Fruit fly (Drosophila melanogaster): ENCODE measurements around the gene CG17681.

The CG17681 gene

dm6 chr2L:18143176-18143575 is 9.7 kb upstream of the CG17681 start:
- TF ChIP-seq CrebA (GFP tag; optimal IDR thresholded peaks at IDR 0.05; ENCODE audit: borderline replicate concordance), result no peak
- TF ChIP-seq jim (GFP tag; optimal IDR thresholded peaks at IDR 0.05), result no peak
- no peak for TF ChIP-seq sv (GFP tag; optimal IDR thresholded peaks at IDR 0.05)
- TF ChIP-seq rgr (GFP tag; optimal IDR thresholded peaks at IDR 0.05), result no peak
- TF ChIP-seq pan (optimal IDR thresholded peaks at IDR 0.05), result no peak
- TF ChIP-seq CG32264 (GFP tag; optimal IDR thresholded peaks at IDR 0.05), result no peak
- TF ChIP-seq Rel (GFP tag; optimal IDR thresholded peaks at IDR 0.05), result no peak
- TF ChIP-seq Rel (tag; optimal IDR thresholded peaks at IDR 0.05), result no peak
- TF ChIP-seq Hr78 (GFP tag; optimal IDR thresholded peaks at IDR 0.05), result no peak
- no peak for TF ChIP-seq Dif (GFP tag; optimal IDR thresholded peaks at IDR 0.05; ENCODE audit: partially characterized antibody)
- no peak for TF ChIP-seq dsf (GFP tag; optimal IDR thresholded peaks at IDR 0.05; ENCODE audit: borderline replicate concordance)
- no peak for TF ChIP-seq ey (GFP tag; optimal IDR thresholded peaks at IDR 0.05)
- no peak for TF ChIP-seq lola (GFP tag; optimal IDR thresholded peaks at IDR 0.05)
- TF ChIP-seq usp (GFP tag; optimal IDR thresholded peaks at IDR 0.05), result no peak
- no peak for TF ChIP-seq sage (GFP tag; optimal IDR thresholded peaks at IDR 0.05)
- no peak for TF ChIP-seq HLH106 (tag; optimal IDR thresholded peaks at IDR 0.05)
- TF ChIP-seq dl (GFP tag; optimal IDR thresholded peaks at IDR 0.05; ENCODE audit: insufficient read depth in 1 of 2, partially characterized antibody in 2 of 2), result no peak
- TF ChIP-seq Hr83 (GFP tag; optimal IDR thresholded peaks at IDR 0.05; ENCODE audit: poor library complexity, severe bottlenecking), result no peak
- TF ChIP-seq foxo (GFP tag; optimal IDR thresholded peaks at IDR 0.05), result no peak

DNA sequence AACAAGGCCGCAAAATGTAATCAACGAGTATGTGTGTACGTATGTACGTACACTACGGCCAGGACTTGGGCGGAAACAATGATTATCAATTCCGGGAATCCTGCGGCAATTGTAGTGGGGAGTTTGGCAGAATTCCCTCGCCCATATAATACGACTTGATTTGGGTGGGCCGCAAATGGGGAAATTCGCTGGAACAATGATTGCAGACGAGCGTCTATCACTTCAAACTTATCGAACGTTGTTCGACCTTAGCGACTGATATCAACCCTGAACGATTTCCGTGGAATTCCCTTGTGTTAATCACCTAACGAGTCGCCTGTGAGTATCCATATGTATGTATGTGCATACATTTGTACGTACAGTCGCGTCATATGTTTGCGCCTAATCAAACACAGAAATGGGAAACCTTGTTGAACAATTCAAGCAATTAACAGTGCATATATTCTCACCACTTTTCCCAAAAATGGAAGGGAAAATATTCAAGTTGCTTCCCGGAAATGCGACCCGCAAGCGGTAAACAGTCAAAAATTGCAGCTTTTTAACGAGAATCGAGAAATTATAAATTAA is 8.6 kb upstream of the CG17681 start:
- TF ChIP-seq h (GFP tag; optimal IDR thresholded peaks at IDR 0.05) (peak; percentile 22), sv (GFP tag; optimal IDR thresholded peaks at IDR 0.05) (no peak), woc (GFP tag; optimal IDR thresholded peaks at IDR 0.05) (no peak), Rel (GFP tag; optimal IDR thresholded peaks at IDR 0.05) (no peak), Rel (tag; optimal IDR thresholded peaks at IDR 0.05) (peak; percentile 76), Hr83 (GFP tag; optimal IDR thresholded peaks at IDR 0.05; ENCODE audit: poor library complexity, severe bottlenecking) (peak; percentile 28)

DNA sequence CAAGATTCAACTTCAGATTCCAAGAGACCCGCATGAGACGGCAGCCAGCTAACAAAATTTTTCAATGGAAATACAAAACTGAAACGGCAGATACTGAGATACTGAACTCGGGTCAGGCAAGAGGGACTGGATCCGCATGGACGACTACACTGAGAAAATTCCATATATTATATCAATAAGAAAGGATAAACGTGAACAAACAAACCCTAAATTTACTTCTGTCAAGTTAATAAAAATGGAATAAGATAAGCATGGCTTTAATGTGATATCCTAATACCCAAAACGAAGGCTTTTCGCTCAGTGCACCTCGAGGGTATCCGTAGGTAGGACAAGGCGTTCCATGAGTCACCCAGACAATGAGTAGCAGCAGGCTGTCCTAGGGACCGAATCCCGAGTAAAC is 7.7 kb upstream of the CG17681 start:
- TF ChIP-seq lola (GFP tag; optimal IDR thresholded peaks at IDR 0.05) (no peak), dl (GFP tag; optimal IDR thresholded peaks at IDR 0.05; ENCODE audit: insufficient read depth in 1 of 2, partially characterized antibody in 2 of 2) (no peak), br (GFP tag; optimal IDR thresholded peaks at IDR 0.05) (peak; percentile 96), sv (GFP tag; optimal IDR thresholded peaks at IDR 0.05) (peak; percentile 87), usp (GFP tag; optimal IDR thresholded peaks at IDR 0.05) (no peak), sage (GFP tag; optimal IDR thresholded peaks at IDR 0.05) (peak; percentile 92), dmrt93B (GFP tag; optimal IDR thresholded peaks at IDR 0.05) (peak; percentile 87), jim (GFP tag; optimal IDR thresholded peaks at IDR 0.05) (no peak), OdsH (GFP tag; optimal IDR thresholded peaks at IDR 0.05) (peak; percentile 95), N (GFP tag; optimal IDR thresholded peaks at IDR 0.05) (no peak), Hnf4 (GFP tag; optimal IDR thresholded peaks at IDR 0.05) (peak; percentile 97), CrebA (GFP tag; optimal IDR thresholded peaks at IDR 0.05; ENCODE audit: borderline replicate concordance) (no peak), pan (optimal IDR thresholded peaks at IDR 0.05) (no peak), Abd-B (GFP tag; optimal IDR thresholded peaks at IDR 0.05) (no peak), psq (GFP tag; optimal IDR thresholded peaks at IDR 0.05) (peak; percentile 93), Dfd (GFP tag; optimal IDR thresholded peaks at IDR 0.05) (no peak), h (GFP tag; optimal IDR thresholded peaks at IDR 0.05) (peak; percentile 97), fru (GFP tag; optimal IDR thresholded peaks at IDR 0.05) (peak; percentile 94), rgr (GFP tag; optimal IDR thresholded peaks at IDR 0.05) (peak; percentile 96), Vsx2 (GFP tag; optimal IDR thresholded peaks at IDR 0.05; ENCODE audit: partially characterized antibody) (no peak), foxo (GFP tag; optimal IDR thresholded peaks at IDR 0.05) (peak; percentile 85 to 95), HLH106 (tag; optimal IDR thresholded peaks at IDR 0.05) (peak; percentile 93), tai (GFP tag; optimal IDR thresholded peaks at IDR 0.05) (peak; percentile 89), Mio (GFP tag; optimal IDR thresholded peaks at IDR 0.05) (peak; percentile 72), dsf (GFP tag; optimal IDR thresholded peaks at IDR 0.05; ENCODE audit: borderline replicate concordance) (peak; percentile 71), Hr83 (GFP tag; optimal IDR thresholded peaks at IDR 0.05; ENCODE audit: poor library complexity, severe bottlenecking) (peak; percentile 30), Rel (GFP tag; optimal IDR thresholded peaks at IDR 0.05) (peak; percentile 90), Rel (tag; optimal IDR thresholded peaks at IDR 0.05) (peak; percentile 49), Myc (optimal IDR thresholded peaks at IDR 0.05) (no peak), GATAd (GFP tag; optimal IDR thresholded peaks at IDR 0.05) (peak; percentile 37), CG9705 (GFP tag; optimal IDR thresholded peaks at IDR 0.05) (peak; percentile 64), brk (GFP tag; optimal IDR thresholded peaks at IDR 0.05) (peak; percentile 96), CG32264 (GFP tag; optimal IDR thresholded peaks at IDR 0.05) (peak; percentile 87), Hr78 (GFP tag; optimal IDR thresholded peaks at IDR 0.05) (no peak), ey (GFP tag; optimal IDR thresholded peaks at IDR 0.05) (peak; percentile 97), Sp1 (GFP tag; optimal IDR thresholded peaks at IDR 0.05) (peak; percentile 93), Dif (GFP tag; optimal IDR thresholded peaks at IDR 0.05; ENCODE audit: partially characterized antibody) (no peak), Jra (GFP tag; optimal IDR thresholded peaks at IDR 0.05) (peak; percentile 95), woc (GFP tag; optimal IDR thresholded peaks at IDR 0.05) (peak; percentile 93)

All from whole organism, wandering third instar larva.